Worm (Caenorhabditis elegans) whole organism, late embryonic: Measurements from ENCODE around the gene VY10G11R.1.

Experiments
- C08G9.2 ChIP-seq: sonication (generic microtip); optimal IDR thresholded peaks from 2 replicates; lab custom pipeline; 2016; ENCODE audit warnings: mild to moderate bottlenecking, missing genetic modification characterization, moderate library complexity, missing compliant biosample characterization
- C38D4.7 ChIP-seq: fragments of 200-800 bp; sonication (Bioruptor generic); optimal IDR thresholded peaks from 2 replicates; lab custom pipeline; 2018; ENCODE audit warnings: mild to moderate bottlenecking, missing genetic modification characterization, moderate library complexity, missing compliant biosample characterization
- F13H6.1 ChIP-seq: sonication (generic microtip); optimal IDR thresholded peaks from 2 replicates; lab custom pipeline; 2016; ENCODE audit warnings: missing genetic modification characterization, missing compliant biosample characterization
- K09A11.1 ChIP-seq: sonication (generic microtip); optimal IDR thresholded peaks from 2 replicates; lab custom pipeline; 2017; ENCODE audit warnings: antibody characterized with exemption, mild to moderate bottlenecking, missing genetic modification characterization, missing compliant biosample characterization; ENCODE audit not compliant: insufficient read depth
- T23F11.4 ChIP-seq: fragments of 200-800 bp; sonication (Bioruptor generic); optimal IDR thresholded peaks from 2 replicates; lab custom pipeline; 2018; ENCODE audit warnings: mild to moderate bottlenecking, missing genetic modification characterization, missing compliant biosample characterization
- Y22D7AL.16 ChIP-seq: sonication (generic microtip); optimal IDR thresholded peaks from 2 replicates; lab custom pipeline; 2016; ENCODE audit warnings: missing genetic modification characterization, missing compliant biosample characterization
- ceh-19 ChIP-seq: fragments of 200-800 bp; sonication (Bioruptor generic); optimal IDR thresholded peaks from 2 replicates; lab custom pipeline; 2018; ENCODE audit warnings: mild to moderate bottlenecking, missing genetic modification characterization, missing compliant biosample characterization
- ceh-2 ChIP-seq: sonication (generic microtip); optimal IDR thresholded peaks from 2 replicates; lab custom pipeline; 2016; ENCODE audit warnings: missing genotype, missing genetic modification characterization, missing compliant biosample characterization
- ceh-22 ChIP-seq: sonication (generic microtip); optimal IDR thresholded peaks from 2 replicates; lab custom pipeline; 2017; ENCODE audit warnings: missing biosample characterization, missing genetic modification characterization
- ceh-24 ChIP-seq: sonication (generic microtip); optimal IDR thresholded peaks from 2 replicates; lab custom pipeline; 2016; ENCODE audit warnings: mild to moderate bottlenecking, missing genetic modification characterization, missing compliant biosample characterization
- ceh-34 ChIP-seq: sonication (generic microtip); optimal IDR thresholded peaks from 2 replicates; lab custom pipeline; 2016; ENCODE audit warnings: mild to moderate bottlenecking, missing genetic modification characterization, missing compliant biosample characterization
- ceh-45 ChIP-seq: fragments of 200-800 bp; sonication (Bioruptor generic); IDR thresholded peaks from 2 replicates; pipeline ENCODE4 v1.3.6; 2022; ENCODE audit warnings: missing genetic modification reagents, missing genetic modification characterization, missing compliant biosample characterization
- ceh-48 ChIP-seq: sonication (generic microtip); optimal IDR thresholded peaks from 2 replicates; lab custom pipeline; 2016; ENCODE audit warnings: missing genetic modification characterization, inconsistent platforms, missing compliant biosample characterization
- ceh-6 ChIP-seq: fragments of 200-800 bp; sonication (Bioruptor generic); optimal IDR thresholded peaks from 2 replicates; lab custom pipeline; 2018; ENCODE audit warnings: mild to moderate bottlenecking, missing genetic modification characterization, missing compliant biosample characterization
- ceh-9 ChIP-seq: sonication (generic microtip); optimal IDR thresholded peaks from 2 replicates; lab custom pipeline; 2016; ENCODE audit warnings: mild to moderate bottlenecking, missing genetic modification characterization, inconsistent platforms, missing compliant biosample characterization
- che-1 ChIP-seq: sonication (generic microtip); optimal IDR thresholded peaks from 2 replicates; lab custom pipeline; 2016; ENCODE audit warnings: mild to moderate bottlenecking, missing genetic modification characterization, missing compliant biosample characterization
- dmd-4 ChIP-seq: sonication (generic microtip); optimal IDR thresholded peaks from 2 replicates; lab custom pipeline; 2016; ENCODE audit warnings: borderline replicate concordance, missing genetic modification characterization, missing compliant biosample characterization
- dve-1 ChIP-seq: sonication (generic microtip); optimal IDR thresholded peaks from 2 replicates; lab custom pipeline; 2017; ENCODE audit warnings: antibody characterized with exemption, mild to moderate bottlenecking, missing genetic modification characterization, missing compliant biosample characterization
- elt-2 ChIP-seq: sonication (generic microtip); optimal IDR thresholded peaks from 2 replicates; lab custom pipeline; 2016; ENCODE audit warnings: missing genetic modification reagents, missing genetic modification characterization, missing compliant biosample characterization
- elt-4 ChIP-seq: sonication (generic microtip); optimal IDR thresholded peaks from 2 replicates; lab custom pipeline; 2016; ENCODE audit warnings: missing genetic modification characterization, missing compliant biosample characterization
- ets-4 ChIP-seq: sonication (generic microtip); optimal IDR thresholded peaks from 2 replicates; lab custom pipeline; 2016; ENCODE audit warnings: missing genetic modification characterization, missing compliant biosample characterization
- eyg-1 ChIP-seq: sonication (generic microtip); optimal IDR thresholded peaks from 2 replicates; lab custom pipeline; 2016; ENCODE audit warnings: missing genotype, missing genetic modification characterization, missing compliant biosample characterization
- fkh-10 ChIP-seq: fragments of 150-350 bp; optimal IDR thresholded peaks from 2 replicates; lab custom pipeline; 2014; ENCODE audit warnings: missing biosample characterization, missing genetic modification reagents, missing genetic modification characterization
- fkh-6 ChIP-seq: sonication (generic microtip); optimal IDR thresholded peaks from 2 replicates; lab custom pipeline; 2016; ENCODE audit warnings: missing genetic modification characterization, missing compliant biosample characterization
- gmeb-2 ChIP-seq: sonication (generic microtip); optimal IDR thresholded peaks from 2 replicates; lab custom pipeline; 2016; ENCODE audit warnings: missing genetic modification characterization, inconsistent platforms, missing compliant biosample characterization
- hlh-15 ChIP-seq: sonication (generic microtip); optimal IDR thresholded peaks from 2 replicates; lab custom pipeline; 2016; ENCODE audit warnings: missing genetic modification characterization, missing compliant biosample characterization
- hlh-30 ChIP-seq: sonication (generic microtip); optimal IDR thresholded peaks from 2 replicates; lab custom pipeline; 2017; ENCODE audit warnings: antibody characterized with exemption, missing genetic modification characterization, missing compliant biosample characterization; ENCODE audit not compliant: insufficient read depth
- hlh-8 ChIP-seq: sonication (generic microtip); optimal IDR thresholded peaks from 2 replicates; lab custom pipeline; 2016; ENCODE audit warnings: missing genotype, missing genetic modification characterization, missing compliant biosample characterization
- mec-3 ChIP-seq: sonication (generic microtip); optimal IDR thresholded peaks from 2 replicates; lab custom pipeline; 2016; ENCODE audit warnings: borderline replicate concordance, missing genetic modification characterization, missing compliant biosample characterization
- nfya-1 ChIP-seq: sonication (generic microtip); optimal IDR thresholded peaks from 2 replicates; lab custom pipeline; 2017; ENCODE audit warnings: missing genetic modification characterization, mild to moderate bottlenecking, missing compliant biosample characterization, antibody characterized with exemption, moderate library complexity
- nhr-11 ChIP-seq: fragments of 150-350 bp; optimal IDR thresholded peaks from 2 replicates; lab custom pipeline; 2014; ENCODE audit warnings: missing biosample characterization, missing genetic modification characterization
- nhr-232 ChIP-seq: sonication (generic microtip); optimal IDR thresholded peaks from 2 replicates; lab custom pipeline; 2016; ENCODE audit warnings: missing genetic modification characterization, missing compliant biosample characterization
- npax-4 ChIP-seq: sonication (generic microtip); optimal IDR thresholded peaks from 2 replicates; lab custom pipeline; 2016; ENCODE audit warnings: missing genetic modification characterization, missing compliant biosample characterization
- odd-2 ChIP-seq: sonication (generic microtip); optimal IDR thresholded peaks from 2 replicates; lab custom pipeline; 2017; ENCODE audit warnings: antibody characterized with exemption, mild to moderate bottlenecking, missing genetic modification characterization, missing compliant biosample characterization
- pag-3 ChIP-seq: sonication (generic microtip); optimal IDR thresholded peaks from 2 replicates; lab custom pipeline; 2016; ENCODE audit warnings: missing compliant biosample characterization, missing genetic modification characterization, borderline replicate concordance
- pat-9 ChIP-seq: fragments of 200-800 bp; sonication (Bioruptor generic); optimal IDR thresholded peaks from 2 replicates; lab custom pipeline; 2018; ENCODE audit warnings: mild to moderate bottlenecking, missing genetic modification characterization, moderate library complexity, missing compliant biosample characterization
- pax-1 ChIP-seq: fragments of 150-350 bp; optimal IDR thresholded peaks from 2 replicates; lab custom pipeline; 2014; ENCODE audit warnings: missing biosample characterization, missing genetic modification characterization
- pha-2 ChIP-seq: sonication (generic microtip); optimal IDR thresholded peaks from 2 replicates; lab custom pipeline; 2017; ENCODE audit warnings: mild to moderate bottlenecking, missing genetic modification characterization, missing compliant biosample characterization
- pha-4 ChIP-seq: fragments of 150-350 bp; optimal IDR thresholded peaks from 2 replicates; lab custom pipeline; 2018; ENCODE audit warnings: missing biosample characterization, missing genetic modification reagents, missing genetic modification characterization
- pqm-1 ChIP-seq: sonication (generic microtip); optimal IDR thresholded peaks from 2 replicates; lab custom pipeline; 2016; ENCODE audit warnings: missing genetic modification characterization, missing compliant biosample characterization
- pros-1 ChIP-seq: fragments of 150-350 bp; optimal IDR thresholded peaks from 2 replicates; lab custom pipeline; 2014; ENCODE audit warnings: missing biosample characterization, missing genetic modification reagents, missing genetic modification characterization
- ref-2 ChIP-seq: sonication (generic microtip); optimal IDR thresholded peaks from 2 replicates; lab custom pipeline; 2016; ENCODE audit warnings: missing genetic modification characterization, missing compliant biosample characterization
- sox-2 ChIP-seq: fragments of 200-800 bp; sonication (Bioruptor generic); IDR thresholded peaks from 2 replicates; pipeline ENCODE4 v1.3.6; 2022; ENCODE audit warnings: missing genetic modification reagents, missing genetic modification characterization, missing compliant biosample characterization
- sox-4 ChIP-seq: sonication (generic microtip); optimal IDR thresholded peaks from 2 replicates; lab custom pipeline; 2017; ENCODE audit warnings: mild to moderate bottlenecking, missing genetic modification characterization, inconsistent platforms, missing compliant biosample characterization
- syd-9 ChIP-seq: sonication (generic microtip); optimal IDR thresholded peaks from 2 replicates; lab custom pipeline; 2016; ENCODE audit warnings: mild to moderate bottlenecking, missing genetic modification characterization, moderate library complexity, missing compliant biosample characterization
- tbx-2 ChIP-seq: sonication (generic microtip); optimal IDR thresholded peaks from 2 replicates; lab custom pipeline; 2016; ENCODE audit warnings: missing genetic modification characterization, missing compliant biosample characterization
- ttx-3 ChIP-seq: sonication (generic microtip); optimal IDR thresholded peaks from 2 replicates; lab custom pipeline; 2016; ENCODE audit warnings: missing genetic modification reagents, missing genetic modification characterization, missing compliant biosample characterization
- unc-3 ChIP-seq, 2 experiments: fragments of 200-800 bp in 1 of 2; sonication (Bioruptor generic) in 1 of 2; sonication (generic microtip) in 1 of 2; conservative IDR thresholded peaks in 1 of 2; optimal IDR thresholded peaks in 1 of 2; 2 replicates each; pipeline versions ENCODE4 v1.3.6 to Lab custom; 2016 to 2022; ENCODE audit warnings: missing compliant biosample characterization in 2 of 2, missing genetic modification characterization in 2 of 2, missing genetic modification reagents in 1 of 2
- unc-55 ChIP-seq: sonication (generic microtip); optimal IDR thresholded peaks from 2 replicates; lab custom pipeline; 2017; ENCODE audit warnings: missing biosample characterization, missing genetic modification reagents, missing genetic modification characterization
- unc-86 ChIP-seq: sonication (generic microtip); optimal IDR thresholded peaks from 2 replicates; lab custom pipeline; 2016; ENCODE audit warnings: missing genetic modification characterization, missing compliant biosample characterization
- ztf-16 ChIP-seq: sonication (generic microtip); optimal IDR thresholded peaks from 2 replicates; lab custom pipeline; 2017; ENCODE audit warnings: missing genetic modification characterization, missing compliant biosample characterization

VY10G11R.1 gene

DNA sequence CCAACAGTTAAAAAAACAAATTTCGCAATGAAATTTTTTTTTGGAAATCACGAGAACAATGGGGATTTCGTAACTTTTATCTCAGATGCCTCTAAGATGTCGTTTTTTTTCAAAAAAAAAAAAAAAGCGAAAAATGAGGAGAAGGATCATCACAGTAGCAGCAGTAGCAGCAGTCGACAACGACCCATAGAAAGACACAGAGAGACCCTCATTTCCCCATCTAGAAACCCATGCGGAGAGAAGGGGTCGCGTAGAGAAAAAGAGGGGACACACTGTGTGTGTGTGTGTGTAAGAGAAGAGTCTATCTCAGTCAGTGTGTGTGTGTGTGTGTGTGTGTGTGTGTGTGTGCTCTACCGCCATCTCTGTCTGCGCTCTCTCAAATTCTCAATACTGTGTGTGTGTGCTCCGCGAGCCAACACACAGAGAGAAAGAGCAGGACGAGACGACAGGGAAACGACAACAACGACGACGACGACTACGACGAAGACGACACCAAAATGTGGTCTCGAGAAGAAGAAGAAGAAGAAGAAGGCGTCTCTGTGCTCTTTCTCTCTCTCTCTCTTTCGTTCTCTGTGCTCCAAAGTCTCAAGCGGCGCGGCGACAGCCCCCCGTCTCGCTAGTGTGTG is 20.7 kb upstream of the VY10G11R.1 start:
- TF ChIP-seq pha-2 (tag; lab: Kevin White, UChicago) (no peak), ttx-3 (no peak), elt-2 (tag; lab: Kevin White, UChicago) (peak; percentile 49), ceh-22 (tag; lab: Kevin White, UChicago) (no peak), pqm-1 (tag; lab: Kevin White, UChicago) (no peak), pag-3 (tag; lab: Kevin White, UChicago) (no peak), T23F11.4 (peak; percentile 61), ceh-6 (no peak), nhr-232 (tag; lab: Kevin White, UChicago) (no peak), che-1 (tag; lab: Kevin White, UChicago) (peak; percentile 22), ztf-16 (tag; lab: Kevin White, UChicago) (no peak), odd-2 (tag; lab: Kevin White, UChicago) (no peak), eyg-1 (no peak), ceh-9 (no peak), K09A11.1 (tag; lab: Kevin White, UChicago) (peak; percentile 9), nfya-1 (peak; percentile 81), dve-1 (tag; lab: Kevin White, UChicago) (peak; percentile 76), ceh-24 (tag; lab: Kevin White, UChicago) (no peak), hlh-8 (peak; percentile 50), ref-2 (peak; percentile 78), pat-9 (tag; lab: Kevin White, UChicago) (no peak), mec-3 (no peak), elt-4 (no peak), F13H6.1 (tag; lab: Kevin White, UChicago) (no peak), ceh-34 (peak; percentile 46), sox-4 (tag; lab: Kevin White, UChicago) (no peak), Y22D7AL.16 (tag; lab: Kevin White, UChicago) (peak; percentile 11), hlh-30 (tag; lab: Kevin White, UChicago) (peak; percentile 35), ceh-19 (GFP tag; lab: Kevin White, UChicago) (peak; percentile 8), pax-1 (tag; lab: Kevin White, UChicago) (no peak), unc-86 (tag; lab: Kevin White, UChicago) (no peak), sox-2 (GFP tag; lab: Robert Waterston, UW) (no peak), C38D4.7 (GFP tag; lab: Kevin White, UChicago) (peak; percentile 29), unc-3 (GFP tag; conservative IDR thresholded peaks at IDR 0.05; lab: Robert Waterston, UW) (no peak), unc-3 (tag; optimal IDR thresholded peaks at IDR 0.05; lab: Kevin White, UChicago) (peak; percentile 26), hlh-15 (tag; lab: Kevin White, UChicago) (no peak), ceh-48 (tag; lab: Kevin White, UChicago) (no peak), tbx-2 (peak; percentile 75), fkh-10 (GFP tag; lab: Kevin White, UChicago) (no peak), ceh-45 (no peak), fkh-6 (tag; lab: Kevin White, UChicago) (no peak), ets-4 (tag; lab: Kevin White, UChicago) (no peak), pha-4 (tag; lab: Kevin White, UChicago) (no peak), C08G9.2 (no peak), dmd-4 (tag; lab: Kevin White, UChicago) (no peak), gmeb-2 (peak; percentile 30), npax-4 (tag; lab: Kevin White, UChicago) (no peak), ceh-2 (tag; lab: Kevin White, UChicago) (peak; percentile 12), unc-55 (GFP tag; lab: Kevin White, UChicago) (peak; percentile 43), pros-1 (peak; percentile 42), syd-9 (tag; lab: Kevin White, UChicago) (no peak), nhr-11 (tag; lab: Kevin White, UChicago) (no peak)
